Fruit fly (Drosophila melanogaster): ENCODE data around the gene CG45101.
A peak's percentile ranks its signal among the peaks of the same experiment; 100 is the strongest.

The CG45101 gene

dm6 chr3L:11045009-11045408 lies 19.8 kb upstream of the CG45101 start (continued):
- TF ChIP-seq CG7745 (tag; optimal IDR thresholded peaks at IDR 0.05) (no peak), pzg (GFP tag; optimal IDR thresholded peaks at IDR 0.05) (no peak), CG6254 (GFP tag; optimal IDR thresholded peaks at IDR 0.05) (no peak), CG10274 (GFP tag; optimal IDR thresholded peaks at IDR 0.05) (peak; percentile 97), CG31224 (GFP tag; IDR thresholded peaks at IDR 0.05) (peak; percentile 30; the same call in 1 of the 2 replicates), jumu (GFP tag; optimal IDR thresholded peaks at IDR 0.05) (no peak), CG11723 (GFP tag; optimal IDR thresholded peaks at IDR 0.05) (no peak), CG17385 (GFP tag; optimal IDR thresholded peaks at IDR 0.05) (no peak), gem (tag; optimal IDR thresholded peaks at IDR 0.05) (no peak), schlank (tag; optimal IDR thresholded peaks at IDR 0.05) (no peak), H15 (GFP tag; IDR thresholded peaks at IDR 0.05) (no peak), E2f2 (GFP tag; IDR thresholded peaks at IDR 0.05) (no peak), wek (GFP tag; optimal IDR thresholded peaks at IDR 0.05) (no peak), CG33557 (GFP tag; optimal IDR thresholded peaks at IDR 0.05) (peak; percentile 16), Ets65A (GFP tag) (peak; percentile 54), CG43689 (GFP tag; IDR thresholded peaks at IDR 0.05) (no peak), knrl (GFP tag; IDR thresholded peaks at IDR 0.05; ENCODE audit: partially characterized antibody) (no peak), lilli (GFP tag; optimal IDR thresholded peaks at IDR 0.05) (no peak), slp2 (GFP tag; optimal IDR thresholded peaks at IDR 0.05) (no peak), sc (optimal IDR thresholded peaks at IDR 0.05) (no peak), sc (GFP tag; optimal IDR thresholded peaks at IDR 0.05) (no peak), CG11695 (GFP tag; IDR thresholded peaks at IDR 0.05) (no peak), CG34224 (GFP tag; IDR thresholded peaks at IDR 0.05; ENCODE audit: partially characterized antibody) (no peak), C15 (GFP tag; IDR thresholded peaks at IDR 0.05) (no peak), CG30431 (GFP tag; optimal IDR thresholded peaks at IDR 0.05) (no peak), croc (GFP tag; conservative IDR thresholded peaks at IDR 0.05) (no peak), Hr3 (GFP tag; optimal IDR thresholded peaks at IDR 0.05) (no peak), chn (GFP tag; optimal IDR thresholded peaks at IDR 0.05) (peak; percentile 16), CG4707 (GFP tag; optimal IDR thresholded peaks at IDR 0.05) (no peak), CG11504 (tag; optimal IDR thresholded peaks at IDR 0.05) (peak; percentile 3), Aef1 (GFP tag; IDR thresholded peaks at IDR 0.05) (no peak), oc (tag; optimal IDR thresholded peaks at IDR 0.05) (no peak), emc (GFP tag; optimal IDR thresholded peaks at IDR 0.05) (no peak), CG3281 (GFP tag; optimal IDR thresholded peaks at IDR 0.05) (no peak), CG4360 (GFP tag; IDR thresholded peaks at IDR 0.05) (peak; percentile 96), Hmx (GFP tag; optimal IDR thresholded peaks at IDR 0.05) (no peak), al (GFP tag; IDR thresholded peaks at IDR 0.05) (no peak), CG11398 (GFP tag; optimal IDR thresholded peaks at IDR 0.05) (no peak), sim (GFP tag; IDR thresholded peaks at IDR 0.05) (no peak), pb (GFP tag; optimal IDR thresholded peaks at IDR 0.05) (no peak), Neu2 (GFP tag; optimal IDR thresholded peaks at IDR 0.05; ENCODE audit: borderline replicate concordance) (no peak), CG1647 (GFP tag; optimal IDR thresholded peaks at IDR 0.05) (no peak), CG12219 (GFP tag; optimal IDR thresholded peaks at IDR 0.05) (no peak), Vsx1 (GFP tag; optimal IDR thresholded peaks at IDR 0.05) (no peak), sens (GFP tag) (peak; percentile 12), CG13624 (GFP tag; optimal IDR thresholded peaks at IDR 0.05) (no peak), CrebB (tag; optimal IDR thresholded peaks at IDR 0.05) (no peak), vnd (GFP tag; IDR thresholded peaks at IDR 0.05; ENCODE audit: partially characterized antibody) (0 out of 3 replicates have a peak, but pooled peaks have one; percentile 24), CG15601 (tag; optimal IDR thresholded peaks at IDR 0.05) (no peak), CG1832 (GFP tag; optimal IDR thresholded peaks at IDR 0.05) (no peak), ash1 (GFP tag; optimal IDR thresholded peaks at IDR 0.05) (no peak), D19A (tag; optimal IDR thresholded peaks at IDR 0.05) (peak; percentile 79)

Data from whole organism, embryonic.